Worm (Caenorhabditis elegans): ENCODE measurements around the gene F10E9.7.

The F10E9.7 gene

DNA sequence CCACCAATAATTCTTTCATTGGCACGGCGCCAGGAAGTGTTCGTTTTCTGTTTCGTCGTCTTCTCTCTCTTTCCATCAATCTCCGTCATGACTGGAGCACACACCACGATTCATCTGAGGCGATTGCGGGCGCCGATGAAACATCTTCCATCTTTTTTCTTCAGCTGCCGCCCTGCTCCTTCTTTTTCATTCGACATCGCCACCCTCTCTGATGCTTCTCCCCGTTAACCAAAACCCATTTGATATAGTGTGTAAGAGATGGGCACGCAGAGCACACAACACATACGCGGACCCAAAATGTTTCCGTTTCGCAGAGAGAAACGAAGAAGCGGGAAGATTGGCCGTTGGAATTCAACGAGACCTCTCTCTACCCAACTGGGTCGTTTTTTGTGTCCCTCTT is 19.7 kb downstream of the F10E9.7 start:
- no peak for TF ChIP-seq unc-62 (GFP tag; optimal IDR thresholded peaks at IDR 0.05)

DNA sequence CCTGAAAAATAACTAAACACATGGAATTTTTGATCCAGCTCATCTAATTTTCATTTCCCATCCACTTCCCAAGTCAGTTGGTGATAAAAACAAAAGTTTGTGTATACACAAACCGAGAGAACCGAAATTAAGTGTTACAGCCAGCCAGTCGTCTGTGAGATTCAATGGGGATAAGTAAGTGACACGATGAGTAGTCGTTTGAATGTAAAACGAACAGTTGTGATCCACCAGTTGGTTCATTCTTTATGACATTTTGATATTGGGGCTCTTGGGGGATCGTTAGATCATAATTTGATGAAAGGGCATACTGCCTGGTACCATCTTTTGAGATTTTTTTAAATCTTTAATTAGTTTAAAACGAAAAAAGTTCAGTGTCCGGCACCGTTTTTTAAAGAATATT is 20.4 kb downstream of the F10E9.7 start:
- TF ChIP-seq unc-62 (GFP tag; optimal IDR thresholded peaks at IDR 0.05) = no peak

DNA sequence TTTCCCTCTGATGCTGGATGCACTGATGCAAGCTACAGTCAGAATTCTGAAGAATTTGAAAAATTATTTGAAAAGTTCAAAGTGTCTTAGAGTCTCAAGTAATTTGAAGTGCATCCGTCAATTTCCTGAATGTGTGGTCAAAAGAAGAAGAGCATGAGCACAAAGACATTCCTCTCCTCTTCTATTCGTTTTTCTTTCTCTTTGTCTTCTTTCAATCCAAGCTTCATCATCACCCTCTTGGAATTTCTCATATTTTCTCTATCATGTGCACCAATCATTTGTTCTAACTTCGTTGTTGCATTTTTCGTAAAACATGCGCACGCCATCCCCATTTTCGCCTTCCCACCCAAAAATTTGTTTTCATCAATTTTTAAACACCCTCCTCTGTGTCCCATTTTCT is 21.2 kb downstream of the F10E9.7 start:
- no peak for TF ChIP-seq unc-62 (GFP tag; optimal IDR thresholded peaks at IDR 0.05)

DNA sequence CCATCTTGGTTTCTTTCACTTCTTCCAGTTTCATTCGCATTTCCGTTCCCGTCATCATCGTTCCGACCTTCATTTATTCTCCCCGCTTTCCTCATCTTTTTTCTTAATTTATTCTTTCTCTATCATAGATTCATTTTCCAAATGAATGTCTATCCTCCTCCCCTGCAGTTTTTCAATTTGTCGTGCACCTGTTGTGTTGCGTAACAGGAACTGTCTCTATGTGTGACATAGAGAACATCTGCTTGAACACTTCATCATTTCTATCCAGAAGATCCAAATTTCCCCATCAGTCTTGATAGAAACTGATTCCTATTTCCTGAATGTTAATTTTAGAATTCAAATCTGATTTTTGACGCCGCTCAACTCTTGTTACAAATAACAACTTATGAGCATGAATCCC is 23.7 kb downstream of the F10E9.7 start:
- TF ChIP-seq unc-62 (GFP tag; optimal IDR thresholded peaks at IDR 0.05) = no peak

DNA sequence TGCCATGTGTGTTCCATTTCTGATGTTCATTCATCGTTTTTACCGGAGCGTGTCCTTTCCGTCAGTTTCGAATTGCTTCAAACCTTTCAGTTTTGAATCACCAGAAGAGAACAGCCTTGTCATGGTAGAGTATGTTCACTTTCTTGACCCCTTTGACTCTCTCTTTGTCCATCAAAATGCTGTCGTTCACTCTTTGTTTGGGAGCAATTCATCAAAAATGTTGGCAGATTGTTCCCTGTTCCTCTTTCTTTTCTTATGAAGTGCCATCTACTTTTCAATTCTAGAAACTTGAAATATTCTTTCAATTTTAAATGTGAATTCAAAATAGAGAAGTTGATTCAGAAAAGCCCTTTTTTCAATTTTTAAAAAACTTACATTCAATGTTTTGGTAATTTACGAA is 25.9 kb downstream of the F10E9.7 start:
- TF ChIP-seq unc-62 (GFP tag; optimal IDR thresholded peaks at IDR 0.05) = no peak

DNA sequence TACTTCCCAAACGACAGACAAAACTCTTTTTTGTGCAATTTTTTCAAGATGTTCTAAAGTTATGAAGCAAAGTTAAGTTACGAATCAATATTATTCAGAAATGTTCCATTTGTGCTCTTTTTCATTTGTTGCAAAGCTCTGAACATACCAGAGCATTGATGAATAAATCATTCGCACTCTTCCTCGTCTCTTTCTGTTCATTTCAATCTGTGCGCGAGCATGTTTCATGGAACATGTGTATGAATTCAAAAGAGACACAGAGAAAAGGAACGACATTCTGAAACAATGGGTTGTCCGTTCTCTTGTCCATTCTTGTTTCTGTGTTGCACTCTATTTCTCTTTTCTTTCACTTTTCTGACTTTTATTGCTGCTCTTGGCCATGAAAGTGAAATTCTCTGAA is 26.9 kb downstream of the F10E9.7 start:
- no peak for TF ChIP-seq unc-62 (GFP tag; optimal IDR thresholded peaks at IDR 0.05)

DNA sequence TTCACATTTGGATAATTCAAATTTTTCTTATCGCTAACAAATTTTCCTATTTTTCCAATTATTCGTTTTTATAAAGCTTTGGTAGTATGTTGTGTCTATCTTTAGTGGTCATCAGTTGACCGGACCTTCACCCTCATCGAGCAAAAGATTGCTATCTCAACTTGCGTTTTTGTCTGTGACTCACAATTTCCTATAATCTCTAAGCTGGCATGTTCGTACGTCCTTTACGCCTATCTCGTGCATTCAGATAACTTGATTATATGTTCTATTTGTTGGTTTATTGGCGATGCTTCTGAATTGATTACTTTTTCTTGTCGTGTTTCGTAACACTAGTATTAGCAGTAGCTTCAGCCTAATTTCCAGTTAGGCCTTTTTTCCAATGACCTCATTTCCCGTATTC is 27.7 kb downstream of the F10E9.7 start:
- no peak for TF ChIP-seq unc-62 (GFP tag; optimal IDR thresholded peaks at IDR 0.05)

DNA sequence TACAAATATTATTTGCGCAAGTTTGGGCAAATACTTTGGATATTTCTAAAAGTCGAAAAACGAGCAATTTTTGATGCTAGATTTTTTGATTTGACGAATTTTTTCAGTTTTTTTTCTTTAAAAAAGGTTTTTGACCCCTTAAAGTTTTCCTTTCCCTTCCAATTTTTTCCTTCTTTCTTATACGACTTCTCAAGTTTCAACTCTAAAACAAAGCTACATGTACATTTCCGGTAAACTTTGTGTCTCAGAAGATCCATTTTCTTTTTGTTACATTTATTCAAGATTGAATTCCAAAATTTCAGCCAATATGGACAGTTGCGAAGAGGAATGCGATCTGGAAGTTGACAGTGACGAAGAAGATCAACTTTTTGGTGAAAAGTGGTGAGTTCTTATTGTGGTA is 28.4 kb downstream of the F10E9.7 start, which contains the start of gene mig-10:
mig-10 (plus strand) TSS at position 301 of the 400 bp plus-strand sequence.
- no peak for TF ChIP-seq unc-62 (GFP tag; optimal IDR thresholded peaks at IDR 0.05)

DNA sequence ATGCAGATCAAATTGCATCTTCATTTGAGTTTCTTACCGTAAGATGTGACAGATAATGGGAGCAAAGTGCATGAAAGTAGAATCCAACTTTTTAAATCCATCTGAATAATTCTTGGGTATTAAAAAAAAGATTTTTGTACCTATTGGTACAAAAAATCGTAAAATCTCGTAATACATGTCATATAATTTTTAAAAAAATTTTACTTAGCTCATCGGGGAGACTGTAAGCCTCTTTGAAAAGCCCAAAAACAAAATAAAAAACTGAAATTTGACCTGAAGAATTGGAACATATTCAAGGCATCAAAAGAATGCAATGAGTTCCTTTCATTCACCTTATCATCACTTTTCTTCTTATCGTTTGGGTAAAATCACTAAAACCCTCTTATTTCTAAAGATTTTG is 31.4 kb downstream of the F10E9.7 start, which contains the start of gene clec-160:
clec-160 (minus strand) TSS at position 101 of the 400 bp plus-strand sequence.
- no peak for TF ChIP-seq unc-62 (GFP tag; optimal IDR thresholded peaks at IDR 0.05)

DNA sequence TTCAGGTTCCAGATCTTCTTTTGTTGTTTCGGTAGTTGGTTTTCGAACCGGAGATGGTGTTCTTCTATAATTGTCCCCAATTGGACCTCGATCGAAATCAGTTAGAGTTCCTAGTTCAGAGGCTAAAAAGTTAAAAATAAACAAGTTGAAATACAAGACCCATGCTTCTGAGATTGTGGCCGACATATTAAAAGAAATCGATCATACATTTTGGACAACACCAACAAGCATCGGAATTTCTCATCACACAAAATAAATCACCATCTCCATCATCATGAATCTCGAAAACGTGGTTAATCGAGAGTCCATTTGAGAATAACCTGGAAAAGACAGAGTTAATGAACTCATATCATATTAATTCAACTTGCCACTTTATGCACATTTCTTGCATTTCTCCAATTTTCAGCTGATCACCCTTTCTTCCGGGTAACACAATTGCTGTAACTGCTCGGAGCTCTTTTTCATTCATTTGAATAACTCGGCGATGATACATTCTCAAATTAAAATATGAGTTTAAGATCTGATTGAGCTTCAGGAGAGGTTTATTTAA is 35.5 kb downstream of the F10E9.7 start, which contains the start of the genes mps-4 and F09G8.10:
mps-4 (minus strand) TSS at position 101 of the 550 bp plus-strand sequence.
F09G8.10 (minus strand) TSS at position 500 of the 550 bp plus-strand sequence.
- TF ChIP-seq unc-62 (GFP tag; optimal IDR thresholded peaks at IDR 0.05) = no peak

DNA sequence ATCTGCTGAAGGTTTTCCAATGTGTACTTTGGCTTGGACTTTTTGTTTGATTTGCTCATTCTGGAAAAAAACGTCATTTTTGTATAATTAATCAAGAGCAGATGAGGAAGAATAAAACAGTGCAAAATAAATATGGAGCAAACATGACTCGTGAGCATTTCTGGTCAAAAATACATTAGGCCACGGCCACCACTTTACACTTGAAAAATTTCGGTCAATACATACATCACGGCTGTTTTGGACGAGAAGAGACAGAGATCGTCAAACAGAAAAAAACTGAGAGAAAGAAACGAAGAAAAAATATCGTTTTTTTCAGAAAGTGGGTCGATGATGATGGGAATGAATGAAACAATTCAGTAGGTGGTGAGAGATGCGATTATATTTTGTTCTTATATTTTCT is 38.9 kb downstream of the F10E9.7 start, which contains the start of the genes F09G8.7 and crn-7:
F09G8.7 (minus strand) TSS at position 60 of the 400 bp plus-strand sequence.
crn-7 (plus strand) TSS at position 236 of the 400 bp plus-strand sequence.
- no peak for TF ChIP-seq unc-62 (GFP tag; optimal IDR thresholded peaks at IDR 0.05)

DNA sequence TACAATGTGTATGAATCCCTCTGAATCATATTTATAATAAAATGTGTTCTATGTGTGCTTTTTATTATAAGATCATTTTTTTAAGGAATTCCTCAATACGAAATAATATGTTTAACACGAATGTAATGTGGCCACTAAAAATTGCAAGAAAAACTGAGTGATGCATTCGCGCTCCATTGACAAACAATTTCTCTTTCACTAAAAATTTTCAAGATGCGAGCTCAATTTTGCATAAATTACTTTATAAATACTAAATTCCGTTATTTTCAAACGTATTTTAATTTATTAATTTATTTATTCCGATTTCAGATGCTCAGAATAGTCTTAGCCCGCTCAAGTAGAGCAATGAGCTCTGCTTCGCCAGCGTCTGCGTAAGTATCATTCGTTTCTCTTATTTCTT is 41.5 kb downstream of the F10E9.7 start, which contains the start of gene mrps-9:
mrps-9 (plus strand) TSS at position 310 of the 400 bp plus-strand sequence.
- no peak for TF ChIP-seq unc-62 (GFP tag; optimal IDR thresholded peaks at IDR 0.05)

DNA sequence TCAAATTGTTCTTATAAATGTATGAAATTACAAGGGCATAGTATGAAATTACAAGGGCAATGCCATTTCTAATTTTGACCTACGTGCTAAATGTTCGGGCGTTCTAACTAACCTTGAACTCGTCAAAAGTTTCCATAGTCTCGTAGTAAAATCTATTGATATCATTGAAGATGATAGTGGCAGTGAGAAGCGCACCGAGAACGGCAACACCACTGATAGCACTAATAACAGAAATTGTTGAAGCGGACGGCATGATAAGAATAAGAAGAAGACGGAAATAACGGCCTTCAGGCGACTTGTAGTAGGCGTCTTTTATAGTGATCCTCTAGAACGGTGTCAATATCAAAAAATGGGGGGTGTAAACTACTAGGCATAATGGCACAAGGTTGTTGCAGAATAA is 43.9 kb downstream of the F10E9.7 start, which contains the start of gene col-91:
col-91 (minus strand) TSS at position 288 of the 400 bp plus-strand sequence.
- no peak for TF ChIP-seq unc-62 (GFP tag; optimal IDR thresholded peaks at IDR 0.05)

DNA sequence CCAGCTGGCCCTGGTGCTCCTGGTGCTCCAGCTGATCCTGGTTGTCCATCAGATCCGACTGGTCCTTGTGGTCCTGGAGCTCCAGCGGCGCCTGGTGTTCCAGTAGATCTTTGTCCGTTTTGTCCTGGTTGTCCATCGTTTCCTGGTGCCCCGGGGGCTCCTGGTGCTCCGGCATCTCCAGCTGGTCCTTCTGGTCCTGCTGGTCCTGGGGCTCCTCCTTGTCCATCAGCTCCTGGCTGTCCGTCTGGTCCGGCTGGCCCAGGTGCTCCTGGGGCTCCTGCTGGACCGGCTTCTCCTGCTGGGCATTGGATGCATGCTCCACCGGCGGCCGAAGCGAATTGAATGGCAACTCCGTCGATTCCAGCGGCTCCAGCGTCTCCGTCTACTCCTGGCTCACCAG is 44.6 kb downstream of the F10E9.7 start:
- no peak for TF ChIP-seq unc-62 (GFP tag; optimal IDR thresholded peaks at IDR 0.05)

DNA sequence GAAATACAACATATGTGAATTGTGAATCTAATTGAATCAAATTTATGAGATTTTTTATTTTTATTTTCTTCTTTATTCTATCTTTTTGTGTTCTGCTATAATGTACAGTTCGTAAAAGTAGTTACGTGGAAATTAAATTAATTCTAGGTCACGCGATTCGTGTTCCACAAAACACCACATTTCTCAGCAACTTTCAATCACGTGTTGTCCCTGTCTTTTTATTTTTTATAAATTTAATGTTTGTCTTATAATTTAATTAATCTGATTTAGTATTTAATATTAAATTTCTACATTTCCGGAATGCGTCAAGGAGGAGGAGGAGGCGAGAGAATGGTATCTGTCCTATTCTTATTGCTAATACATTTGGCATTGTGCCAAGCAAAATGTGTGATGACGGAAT is 49.2 kb downstream of the F10E9.7 start, which contains the start of gene ncr-2:
ncr-2 (plus strand) TSS at position 301 of the 400 bp plus-strand sequence.
- no peak for TF ChIP-seq unc-62 (GFP tag; optimal IDR thresholded peaks at IDR 0.05)
